Worm (Caenorhabditis elegans): ENCODE data around the gene inos-1.

DNA sequence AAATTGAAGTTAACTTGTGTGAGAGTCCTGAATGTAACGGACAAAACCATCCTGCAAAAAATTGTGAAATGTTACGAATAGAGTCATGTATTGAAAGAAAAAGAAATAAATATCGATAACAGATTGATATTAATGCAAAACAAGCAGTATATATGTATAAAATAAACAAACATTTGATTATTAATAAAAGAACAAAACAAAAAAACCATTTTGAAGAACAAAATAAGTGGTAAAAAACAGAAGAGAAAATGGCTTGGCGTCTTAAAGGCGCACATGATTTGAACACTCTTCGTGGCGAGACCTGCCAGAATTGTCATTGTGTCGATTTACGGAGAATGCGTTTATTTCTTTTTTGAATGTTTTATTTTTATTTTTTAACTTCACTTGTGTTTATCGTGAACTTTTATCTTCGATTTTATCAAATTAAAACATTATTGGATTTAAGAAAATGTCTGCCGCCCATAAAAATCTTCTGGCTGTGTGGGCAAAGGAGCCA is 47.4 kb downstream of the inos-1 start, which contains the start of the genes rad-23 and rpn-12:
- TF ChIP-seq zag-1 (tag; optimal IDR thresholded peaks at IDR 0.05) (no peak), lsy-2 (tag; optimal IDR thresholded peaks at IDR 0.05) (peak in 1 of 2 experiments; percentile 90), mep-1 (tag; optimal IDR thresholded peaks at IDR 0.05) (no peak), egl-27 (tag; optimal IDR thresholded peaks at IDR 0.05) (no peak)

Data from whole organism, L4 larva.